Fruit fly (Drosophila melanogaster): ENCODE results near the gene Ttc1.

Ttc1 gene

DNA sequence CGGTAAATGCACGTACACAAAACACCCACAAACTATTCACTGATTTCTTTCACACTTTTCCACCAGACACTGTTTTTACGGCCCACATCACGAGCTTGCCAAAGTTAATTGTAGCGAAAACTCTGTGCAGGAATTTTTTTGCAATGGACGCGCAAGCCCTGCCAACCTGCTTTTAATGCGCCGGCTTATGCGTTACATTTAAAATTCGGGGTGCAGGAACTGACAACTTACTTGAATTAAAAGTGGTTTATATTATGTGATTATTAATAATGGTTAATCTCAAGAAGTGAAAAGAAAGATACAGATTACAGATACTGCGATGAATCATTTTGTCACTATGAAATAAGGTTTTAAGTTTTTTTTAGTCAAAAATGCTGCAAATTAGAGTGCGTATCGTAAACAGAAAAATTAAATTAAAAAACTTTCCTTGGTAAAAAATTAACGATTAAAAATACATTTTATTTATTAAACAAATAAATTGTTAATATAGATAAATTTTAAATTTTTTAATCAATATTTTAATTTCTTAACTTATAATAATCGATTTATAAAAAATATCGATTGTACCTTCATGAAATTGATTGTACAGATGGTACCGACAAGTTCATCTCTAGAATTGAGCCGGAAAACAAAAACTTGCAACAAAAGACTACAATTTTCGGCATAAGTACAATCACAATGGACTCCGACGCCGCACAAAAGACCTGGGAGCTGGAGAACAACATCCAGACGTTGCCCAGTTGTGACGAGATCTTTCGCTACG is 26.9 kb upstream of the Ttc1 start, which contains the start of the genes CG42232 and CSN5 (continued):
- peak; percentile 45 for TF ChIP-seq CG3995 (GFP tag; optimal IDR thresholded peaks at IDR 0.05)

DNA sequence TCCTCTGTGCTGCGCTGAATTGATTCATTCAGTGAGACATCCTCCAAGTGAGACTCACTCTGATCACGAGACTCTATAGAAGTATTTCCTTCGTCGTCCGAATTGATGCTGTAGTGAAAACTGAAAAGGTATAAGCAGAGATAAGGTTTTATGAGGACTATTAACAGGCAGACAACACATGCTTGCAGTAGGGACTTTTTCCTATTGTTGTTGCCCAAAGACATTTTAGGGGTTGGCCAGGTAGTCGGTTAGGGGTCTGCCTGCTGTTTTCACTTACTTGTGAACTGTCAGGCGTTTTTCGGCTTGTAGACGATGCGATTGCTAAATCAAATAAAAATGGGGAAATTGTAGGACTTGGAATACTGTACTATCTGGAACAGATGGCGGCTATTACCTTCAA is 25.7 kb upstream of the Ttc1 start:
- TF ChIP-seq CG18262 (tag; optimal IDR thresholded peaks at IDR 0.05) (no peak), pfk (GFP tag; optimal IDR thresholded peaks at IDR 0.05) (no peak), cad (GFP tag; optimal IDR thresholded peaks at IDR 0.05) (peak; percentile 81), Elba2 (GFP tag; optimal IDR thresholded peaks at IDR 0.05) (peak; percentile 58), CG3838 (GFP tag; optimal IDR thresholded peaks at IDR 0.05) (no peak), ara (GFP tag; IDR thresholded peaks at IDR 0.05) (no peak), grn (GFP tag; optimal IDR thresholded peaks at IDR 0.05) (no peak), slbo (GFP tag; IDR thresholded peaks at IDR 0.05) (no peak), CG10267 (tag; optimal IDR thresholded peaks at IDR 0.05) (no peak), twi (tag; optimal IDR thresholded peaks at IDR 0.05) (peak; percentile 81), tll (GFP tag; optimal IDR thresholded peaks at IDR 0.05) (peak in 1 of 2 experiments; percentile 29), Nf-YB (GFP tag; optimal IDR thresholded peaks at IDR 0.05) (no peak), odd (GFP tag; optimal IDR thresholded peaks at IDR 0.05) (no peak), CG1233 (GFP tag; optimal IDR thresholded peaks at IDR 0.05) (no peak), Ssrp (tag; optimal IDR thresholded peaks at IDR 0.05) (no peak), CG11560 (tag; IDR thresholded peaks at IDR 0.05) (no peak), CG14014 (GFP tag; IDR thresholded peaks at IDR 0.05) (no peak), unc-4 (GFP tag; IDR thresholded peaks at IDR 0.05; ENCODE audit: partially characterized antibody) (no peak), CG2120 (GFP tag; optimal IDR thresholded peaks at IDR 0.05) (no peak), BtbVII (GFP tag; optimal IDR thresholded peaks at IDR 0.05) (no peak), Hr78 (GFP tag; optimal IDR thresholded peaks at IDR 0.05) (no peak), h (optimal IDR thresholded peaks at IDR 0.05) (no peak), CG4360 (GFP tag; IDR thresholded peaks at IDR 0.05) (peak; percentile 69)

DNA sequence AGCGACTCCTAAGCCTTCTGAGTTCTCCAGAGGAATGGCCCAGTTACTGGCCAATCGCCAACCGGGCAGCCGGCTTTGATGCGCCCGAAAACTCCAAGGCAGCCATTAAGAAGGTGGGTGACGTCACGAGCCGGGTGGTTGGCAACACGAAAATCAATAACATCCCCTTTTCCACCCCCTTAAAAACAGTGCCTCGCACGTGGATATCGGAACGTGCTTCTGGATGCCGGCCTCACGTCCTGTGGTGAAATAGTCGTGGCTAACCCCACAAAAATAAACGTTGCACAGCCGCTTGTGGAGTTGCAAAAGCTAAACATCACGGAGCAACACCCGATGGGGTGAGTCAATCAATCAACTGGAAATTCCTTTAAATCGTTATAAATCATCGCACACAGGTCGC is 13.8 kb upstream of the Ttc1 start:
- TF ChIP-seq CTCF (GFP tag; optimal IDR thresholded peaks at IDR 0.05) (no peak), Gug (GFP tag; IDR thresholded peaks at IDR 0.05) (no peak), seq (GFP tag; IDR thresholded peaks at IDR 0.05) (peak; percentile 42; the same call in 1 of the 2 replicates), CG6791 (GFP tag; IDR thresholded peaks at IDR 0.05; ENCODE audit: partially characterized antibody) (0 out of 3 replicates have a peak, but pooled peaks have one; percentile 24), nerfin-1 (tag; optimal IDR thresholded peaks at IDR 0.05) (peak; percentile 97), nerfin-2 (GFP tag; IDR thresholded peaks at IDR 0.05; ENCODE audit: partially characterized antibody) (0 out of 2 replicates have a peak, but pooled peaks have one; percentile 10), onecut (GFP tag; IDR thresholded peaks at IDR 0.05) (peak; percentile 98)

DNA sequence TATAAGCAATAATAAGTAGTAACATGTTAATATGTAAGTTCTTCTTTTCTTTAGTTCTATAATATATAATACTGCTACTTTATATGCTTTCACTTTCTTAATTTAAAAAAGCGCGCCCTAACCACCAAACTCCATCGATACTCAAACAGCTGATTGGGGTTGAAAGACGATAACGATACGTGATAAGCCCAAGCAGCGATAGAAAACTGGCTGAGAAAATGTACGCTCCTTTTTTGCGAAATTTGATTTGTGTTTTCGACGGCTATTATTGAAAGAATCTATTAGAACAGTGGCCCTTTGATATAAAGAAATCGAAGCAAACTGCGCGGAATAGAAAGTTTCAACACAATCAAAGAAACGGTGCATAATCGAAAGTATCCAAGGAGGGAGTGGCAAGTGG is 13.1 kb upstream of the Ttc1 start, which contains the start of gene CG14883:
CG14883 (plus strand) TSS at position 178 of the 400 bp plus-strand sequence.
- peak; percentile 33; the same call in 1 of the 2 replicates for TF ChIP-seq ato (GFP tag; IDR thresholded peaks at IDR 0.05; ENCODE audit: partially characterized antibody)
- TF ChIP-seq tgo (GFP tag; IDR thresholded peaks at IDR 0.05) = no peak
- TF ChIP-seq BEAF-32 (GFP tag; optimal IDR thresholded peaks at IDR 0.05) = peak; percentile 52
- no peak for TF ChIP-seq her (GFP tag; optimal IDR thresholded peaks at IDR 0.05)
- peak; percentile 58 for TF ChIP-seq trem (tag; optimal IDR thresholded peaks at IDR 0.05)
- 0 out of 3 replicates have a peak, but pooled peaks have one; percentile 39 for TF ChIP-seq Doc3 (GFP tag; IDR thresholded peaks at IDR 0.05; ENCODE audit: partially characterized antibody)
- no peak for TF ChIP-seq CG14965 (GFP tag; optimal IDR thresholded peaks at IDR 0.05; ENCODE audit: borderline replicate concordance)
- peak; percentile 34; the same call in 1 of the 2 replicates for TF ChIP-seq hbn (GFP tag; IDR thresholded peaks at IDR 0.05; ENCODE audit: partially characterized antibody)
- TF ChIP-seq Bgb (GFP tag; IDR thresholded peaks at IDR 0.05; ENCODE audit: partially characterized antibody) = peak; percentile 40; the same call in 1 of the 2 replicates
- peak; percentile 58; the same call in 2 of the 4 replicates for TF ChIP-seq Dll (GFP tag; IDR thresholded peaks at IDR 0.05; ENCODE audit: partially characterized antibody)
- no peak for TF ChIP-seq ems (GFP tag; optimal IDR thresholded peaks at IDR 0.05)
- TF ChIP-seq CG6791 (GFP tag; IDR thresholded peaks at IDR 0.05; ENCODE audit: partially characterized antibody) = peak; percentile 72
- no peak for TF ChIP-seq dimm (GFP tag; IDR thresholded peaks at IDR 0.05)
- peak; percentile 14 for TF ChIP-seq CG10267 (tag; optimal IDR thresholded peaks at IDR 0.05)
- TF ChIP-seq MBD-R2 (GFP tag; IDR thresholded peaks at IDR 0.05) = peak; percentile 54
- peak; percentile 52; the same call in 1 of the 2 replicates for TF ChIP-seq unc-4 (GFP tag; IDR thresholded peaks at IDR 0.05; ENCODE audit: partially characterized antibody)
- TF ChIP-seq knrl (GFP tag; IDR thresholded peaks at IDR 0.05; ENCODE audit: partially characterized antibody) = 0 out of 3 replicates have a peak, but pooled peaks have one; percentile 17

Data from whole organism, embryonic.